Worm (Caenorhabditis elegans) whole organism, L1 larva: Measurements from ENCODE around the gene C08G5.6.

ENCODE experiments used
- C16A3.4 ChIP-seq: fragments of 150-350 bp; optimal IDR thresholded peaks from 2 replicates; lab custom pipeline; 2014; ENCODE audit warnings: missing biosample characterization, missing genetic modification characterization
- F16B12.6 ChIP-seq: fragments of 150-350 bp; optimal IDR thresholded peaks from 2 replicates; lab custom pipeline; 2014; ENCODE audit warnings: missing biosample characterization, missing genetic modification characterization
- blmp-1 ChIP-seq: fragments of 150-350 bp; optimal IDR thresholded peaks from 2 replicates; lab custom pipeline; 2014; ENCODE audit warnings: missing biosample characterization, missing genetic modification characterization
- ceh-63 ChIP-seq: fragments of 200-800 bp; sonication (Bioruptor generic); optimal IDR thresholded peaks from 2 replicates; lab custom pipeline; 2018; ENCODE audit warnings: mild to moderate bottlenecking, missing genetic modification characterization, missing compliant biosample characterization
- ceh-8 ChIP-seq: fragments of 200-800 bp; sonication (Bioruptor generic); optimal IDR thresholded peaks from 2 replicates; lab custom pipeline; 2018; ENCODE audit warnings: mild to moderate bottlenecking, missing genetic modification characterization, moderate library complexity, missing compliant biosample characterization
- ceh-82 ChIP-seq, 3 experiments: fragments of 150-350 bp in 1 of 3; sonication (generic microtip) in 2 of 3; optimal IDR thresholded peaks; 2 replicates each; lab custom pipeline; 2014 to 2017; ENCODE audit warnings: missing biosample characterization in 3 of 3, missing genetic modification characterization in 3 of 3
- dpl-1 ChIP-seq, 3 experiments: fragments of 150-350 bp in 2 of 3; sonication (generic microtip) in 1 of 3; optimal IDR thresholded peaks; 2 replicates each; lab custom pipeline; 2014 to 2017; ENCODE audit warnings: missing biosample characterization in 3 of 3, missing genetic modification characterization in 3 of 3, missing genetic modification reagents in 3 of 3
- dsc-1 ChIP-seq: sonication (generic microtip); optimal IDR thresholded peaks from 2 replicates; lab custom pipeline; 2016; ENCODE audit warnings: mild to moderate bottlenecking, missing genetic modification characterization, missing compliant biosample characterization
- egl-13 ChIP-seq: sonication (generic microtip); optimal IDR thresholded peaks from 2 replicates; lab custom pipeline; 2016; ENCODE audit warnings: missing genotype, missing genetic modification reagents, missing genetic modification characterization, missing compliant biosample characterization
- egl-27 ChIP-seq, 2 experiments: fragments of 150-350 bp in 1 of 2; sonication (generic microtip); optimal IDR thresholded peaks; 3 replicates each; lab custom pipeline; 2017 to 2018; ENCODE audit warnings: missing biosample characterization in 2 of 2, missing genetic modification characterization in 2 of 2, missing genetic modification reagents in 2 of 2
- elt-2 ChIP-seq: sonication (generic microtip); optimal IDR thresholded peaks from 2 replicates; lab custom pipeline; 2016; ENCODE audit warnings: missing genetic modification characterization, mild to moderate bottlenecking, inconsistent platforms, missing compliant biosample characterization, missing genetic modification reagents
- ets-5 ChIP-seq: fragments of 200-800 bp; sonication (Bioruptor generic); IDR thresholded peaks from 2 replicates; pipeline ENCODE4 v1.3.6; 2022; ENCODE audit warnings: missing genetic modification characterization, missing compliant biosample characterization
- fkh-4 ChIP-seq: sonication (generic microtip); optimal IDR thresholded peaks from 2 replicates; lab custom pipeline; 2016; ENCODE audit warnings: missing compliant biosample characterization, missing genetic modification characterization, borderline replicate concordance
- fos-1 ChIP-seq: fragments of 150-350 bp; optimal IDR thresholded peaks from 2 replicates; lab custom pipeline; 2014; ENCODE audit warnings: missing biosample characterization, missing genetic modification characterization
- grh-1 ChIP-seq: fragments of 200-800 bp; sonication (Bioruptor generic); IDR thresholded peaks from 2 replicates; pipeline ENCODE4 v1.3.6; 2022; ENCODE audit warnings: missing genetic modification reagents, missing genetic modification characterization, missing compliant biosample characterization
- hlh-17 ChIP-seq: fragments of 200-800 bp; sonication (Bioruptor generic); optimal IDR thresholded peaks from 2 replicates; lab custom pipeline; 2018; ENCODE audit warnings: missing genetic modification characterization, mild to moderate bottlenecking, missing compliant biosample characterization, moderate library complexity, borderline replicate concordance
- hlh-4 ChIP-seq: sonication (generic microtip); optimal IDR thresholded peaks from 2 replicates; lab custom pipeline; 2016; ENCODE audit warnings: mild to moderate bottlenecking, missing genetic modification characterization, missing compliant biosample characterization
- irx-1 ChIP-seq: sonication (generic microtip); optimal IDR thresholded peaks from 2 replicates; lab custom pipeline; 2016; ENCODE audit warnings: missing genetic modification characterization, missing compliant biosample characterization
- lin-13 ChIP-seq: fragments of 150-350 bp; optimal IDR thresholded peaks from 2 replicates; lab custom pipeline; 2014; ENCODE audit warnings: missing biosample characterization, missing genetic modification reagents, missing genetic modification characterization
- lin-14 ChIP-seq: fragments of 200-800 bp; sonication (Bioruptor generic); optimal IDR thresholded peaks from 2 replicates; lab custom pipeline; 2018; ENCODE audit warnings: mild to moderate bottlenecking, missing genetic modification characterization, moderate library complexity, missing compliant biosample characterization
- lin-15B ChIP-seq: fragments of 150-350 bp; sonication (generic microtip); optimal IDR thresholded peaks from 3 replicates; lab custom pipeline; 2014; ENCODE audit warnings: missing biosample characterization, missing genetic modification characterization
- lin-39 ChIP-seq: fragments of 150-350 bp; optimal IDR thresholded peaks from 2 replicates; lab custom pipeline; 2014; ENCODE audit warnings: missing biosample characterization, missing genetic modification reagents, missing genetic modification characterization
- lir-3 ChIP-seq: sonication (generic microtip); optimal IDR thresholded peaks from 2 replicates; lab custom pipeline; 2016; ENCODE audit warnings: mild to moderate bottlenecking, missing genetic modification characterization, moderate library complexity, missing compliant biosample characterization; ENCODE audit not compliant: poor library complexity
- lsy-2 ChIP-seq, 2 experiments: fragments of 150-350 bp; optimal IDR thresholded peaks; 2 replicates each; lab custom pipeline; 2014; ENCODE audit warnings: missing biosample characterization in 2 of 2, missing genetic modification characterization in 2 of 2
- mab-9 ChIP-seq: fragments of 200-800 bp; sonication (Bioruptor generic); IDR thresholded peaks from 2 replicates; pipeline ENCODE4 v1.3.6; 2022; ENCODE audit warnings: missing genetic modification reagents, missing genetic modification characterization, missing compliant biosample characterization
- mef-2 ChIP-seq: fragments of 150-350 bp; optimal IDR thresholded peaks from 2 replicates; lab custom pipeline; 2014; ENCODE audit warnings: missing biosample characterization, missing genetic modification characterization
- mep-1 ChIP-seq: fragments of 150-350 bp; optimal IDR thresholded peaks from 2 replicates; lab custom pipeline; 2014; ENCODE audit warnings: missing biosample characterization, missing genetic modification characterization
- nhr-11 ChIP-seq: fragments of 150-350 bp; optimal IDR thresholded peaks from 2 replicates; lab custom pipeline; 2014; ENCODE audit warnings: missing biosample characterization, missing genetic modification characterization
- nhr-12 ChIP-seq: sonication (generic microtip); optimal IDR thresholded peaks from 2 replicates; lab custom pipeline; 2017; ENCODE audit warnings: missing biosample characterization, missing genetic modification characterization
- nhr-19 ChIP-seq: fragments of 200-800 bp; sonication (Bioruptor generic); conservative IDR thresholded peaks from 2 replicates; pipeline ENCODE4 v1.3.6; 2022; ENCODE audit warnings: missing genetic modification characterization, missing compliant biosample characterization
- nhr-20 ChIP-seq: sonication (generic microtip); optimal IDR thresholded peaks from 2 replicates; lab custom pipeline; 2016; ENCODE audit warnings: mild to moderate bottlenecking, missing genetic modification characterization, missing compliant biosample characterization
- nhr-28 ChIP-seq: fragments of 150-350 bp; optimal IDR thresholded peaks from 2 replicates; lab custom pipeline; 2014; ENCODE audit warnings: missing biosample characterization, missing genetic modification characterization
- nhr-47 ChIP-seq: sonication (generic microtip); optimal IDR thresholded peaks from 2 replicates; lab custom pipeline; 2016; ENCODE audit warnings: mild to moderate bottlenecking, missing genetic modification characterization, moderate library complexity, missing compliant biosample characterization
- nhr-71 ChIP-seq: sonication (generic microtip); optimal IDR thresholded peaks from 2 replicates; lab custom pipeline; 2016; ENCODE audit warnings: mild to moderate bottlenecking, missing genetic modification characterization, moderate library complexity, missing compliant biosample characterization
- nhr-76 ChIP-seq: sonication (generic microtip); optimal IDR thresholded peaks from 2 replicates; lab custom pipeline; 2017; ENCODE audit warnings: missing biosample characterization, missing genetic modification characterization
- nhr-77 ChIP-seq: fragments of 150-350 bp; optimal IDR thresholded peaks from 2 replicates; lab custom pipeline; 2014; ENCODE audit warnings: missing biosample characterization, missing genetic modification characterization
- nhr-84 ChIP-seq: sonication (generic microtip); optimal IDR thresholded peaks from 2 replicates; lab custom pipeline; 2017; ENCODE audit warnings: missing biosample characterization, missing genetic modification characterization
- nhr-85 ChIP-seq: sonication (generic microtip); peaks from one replicate; lab custom pipeline; 2016; ENCODE audit warnings: missing genetic modification characterization, inconsistent platforms, missing compliant biosample characterization
- nhr-90 ChIP-seq: sonication (generic microtip); optimal IDR thresholded peaks from 2 replicates; lab custom pipeline; 2016; ENCODE audit warnings: mild to moderate bottlenecking, missing genetic modification characterization, missing compliant biosample characterization; ENCODE audit not compliant: poor library complexity
- pqm-1 ChIP-seq: sonication (generic microtip); optimal IDR thresholded peaks from 3 replicates; lab custom pipeline; 2017; ENCODE audit warnings: missing biosample characterization, missing genetic modification characterization
- snpc-4 ChIP-seq: fragments of 150-350 bp; optimal IDR thresholded peaks from 2 replicates; lab custom pipeline; 2014; ENCODE audit warnings: missing biosample characterization, missing genetic modification characterization
- unc-62 ChIP-seq: fragments of 150-350 bp; optimal IDR thresholded peaks from 2 replicates; lab custom pipeline; 2014; ENCODE audit warnings: missing biosample characterization, missing genetic modification reagents, missing genetic modification characterization
- unc-98 ChIP-seq: fragments of 200-800 bp; sonication (Bioruptor generic); IDR thresholded peaks from 2 replicates; pipeline ENCODE4 v1.3.6; 2022; ENCODE audit warnings: missing genetic modification characterization, missing compliant biosample characterization
- vab-15 ChIP-seq: sonication (generic microtip); optimal IDR thresholded peaks from 2 replicates; lab custom pipeline; 2017; ENCODE audit warnings: missing genotype, mild to moderate bottlenecking, missing genetic modification characterization, missing compliant biosample characterization
- xbp-1 ChIP-seq: sonication (generic microtip); optimal IDR thresholded peaks from 2 replicates; lab custom pipeline; 2016; ENCODE audit warnings: missing genetic modification characterization, missing compliant biosample characterization
- ztf-11 ChIP-seq, 2 experiments: sonication (generic microtip); optimal IDR thresholded peaks; 2 replicates each; lab custom pipeline; 2016 to 2017; ENCODE audit warnings: missing genetic modification characterization in 2 of 2, missing biosample characterization in 1 of 2, missing compliant biosample characterization in 1 of 2
- ztf-4 ChIP-seq: fragments of 150-350 bp; optimal IDR thresholded peaks from 2 replicates; lab custom pipeline; 2014; ENCODE audit warnings: missing biosample characterization, missing genetic modification characterization

C08G5.6 gene

DNA sequence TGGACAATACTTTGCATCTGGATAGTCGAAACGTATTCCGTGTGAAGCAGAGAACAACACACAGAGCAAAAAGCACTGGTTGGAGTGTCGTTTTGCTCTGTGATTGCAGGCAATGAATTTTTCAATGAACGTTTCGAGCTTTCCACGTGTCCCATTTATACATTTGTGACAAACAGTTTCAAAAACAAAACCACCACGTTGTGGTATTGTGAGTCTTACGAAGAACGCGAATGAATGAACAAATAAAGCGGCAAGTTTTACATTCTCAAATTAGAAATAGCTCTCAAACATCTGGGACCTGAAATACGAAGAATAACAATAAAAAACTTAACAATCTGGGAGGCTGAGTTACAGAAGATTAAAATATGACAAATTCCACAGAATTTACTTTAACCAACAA is 21.5 kb downstream of the C08G5.6 start, which contains the start of gene F46F5.1:
Gene F46F5.1 (minus strand): TSS at position 101 of the 400 bp plus-strand sequence.
- TF ChIP-seq ztf-11 (tag; optimal IDR thresholded peaks at IDR 0.05; lab: Kevin White, UChicago) (no peak), nhr-12 (tag; lab: Kevin White, UChicago) (no peak), lin-14 (GFP tag; lab: Kevin White, UChicago) (no peak), nhr-11 (tag; lab: Kevin White, UChicago) (no peak), blmp-1 (tag; lab: Kevin White, UChicago) (no peak), vab-15 (tag; lab: Kevin White, UChicago) (no peak), ceh-82 (tag; optimal IDR thresholded peaks at IDR 0.05; lab: Kevin White, UChicago) (no peak), nhr-76 (no peak), snpc-4 (tag; lab: Kevin White, UChicago) (no peak), mef-2 (no peak), nhr-47 (no peak), unc-98 (GFP tag; lab: Robert Waterston, UW) (no peak), lsy-2 (tag; optimal IDR thresholded peaks at IDR 0.05; lab: Kevin White, UChicago) (no peak), nhr-77 (tag; lab: Kevin White, UChicago) (no peak), egl-27 (tag; optimal IDR thresholded peaks at IDR 0.05; lab: Kevin White, UChicago) (no peak), lin-39 (no peak), unc-62 (no peak), egl-13 (no peak)

ce11 chrII:796916-797315 is 26.6 kb downstream of the C08G5.6 start:
- TF ChIP-seq snpc-4 (tag; lab: Kevin White, UChicago) (no peak), F16B12.6 (tag; lab: Kevin White, UChicago) (no peak), mab-9 (GFP tag; lab: Robert Waterston, UW) (no peak), fos-1 (no peak), lin-13 (GFP tag; lab: Kevin White, UChicago) (no peak), unc-62 (no peak), hlh-4 (tag; lab: Kevin White, UChicago) (no peak), irx-1 (tag; lab: Kevin White, UChicago) (no peak), nhr-71 (no peak), nhr-77 (tag; lab: Kevin White, UChicago) (no peak), ceh-63 (GFP tag; lab: Kevin White, UChicago) (no peak), nhr-90 (tag; lab: Kevin White, UChicago) (no peak)

ce11 chrII:797445-797844 is 27.1 kb downstream of the C08G5.6 start:
- TF ChIP-seq ceh-8 (GFP tag; lab: Kevin White, UChicago) = no peak
- TF ChIP-seq ztf-4 = no peak
- no peak for TF ChIP-seq mep-1 (tag; lab: Kevin White, UChicago)
- no peak for TF ChIP-seq C16A3.4 (tag; lab: Kevin White, UChicago)
- TF ChIP-seq lin-14 (GFP tag; lab: Kevin White, UChicago) = no peak
- TF ChIP-seq dsc-1 (tag; lab: Kevin White, UChicago) = no peak
- TF ChIP-seq fkh-4 = no peak
- TF ChIP-seq nhr-85 (tag; lab: Kevin White, UChicago) = no peak
- no peak for TF ChIP-seq lin-15B
- no peak for TF ChIP-seq egl-13
- TF ChIP-seq nhr-84 = no peak
- no peak for TF ChIP-seq nhr-90 (tag; lab: Kevin White, UChicago)
- TF ChIP-seq nhr-77 (tag; lab: Kevin White, UChicago) = no peak
- no peak for TF ChIP-seq nhr-11 (tag; lab: Kevin White, UChicago)

- TF ChIP-seq lin-14 (GFP tag; lab: Kevin White, UChicago) (no peak), nhr-19 (GFP tag; lab: Robert Waterston, UW) (no peak), nhr-28 (tag; lab: Kevin White, UChicago) (no peak), lin-39 (no peak), F16B12.6 (tag; lab: Kevin White, UChicago) (no peak), pqm-1 (tag; lab: Kevin White, UChicago) (no peak), dpl-1 (GFP tag; optimal IDR thresholded peaks at IDR 0.05; lab: Kevin White, UChicago) (no peak), vab-15 (tag; lab: Kevin White, UChicago) (no peak), elt-2 (no peak), ets-5 (GFP tag; lab: Robert Waterston, UW) (no peak), nhr-20 (tag; lab: Kevin White, UChicago) (no peak), hlh-17 (GFP tag; lab: Kevin White, UChicago) (no peak), lir-3 (no peak), nhr-11 (tag; lab: Kevin White, UChicago) (no peak), grh-1 (GFP tag; lab: Robert Waterston, UW) (no peak), xbp-1 (no peak)
Measured at ce11 chrII:799700-800099, 29.3 kb downstream of the C08G5.6 start, which contains the start of gene F46F5.14. Gene F46F5.14, plus strand, starts transcription at chrII:800000.
